Worm (Caenorhabditis elegans): ENCODE data around the gene cyp-33E2.

The cyp-33E2 gene

ce11 chrIV:8650696-8651095, 38.6 kb downstream of the cyp-33E2 start, which contains the start of gene C49C8.2 (continued):
- TF ChIP-seq pqm-1 (tag; optimal IDR thresholded peaks at IDR 0.05) (no peak), F10B5.3 (tag; optimal IDR thresholded peaks at IDR 0.05) (no peak), dmd-6 (GFP tag; IDR thresholded peaks at IDR 0.05) (peak; percentile 10; the same call in 1 of the 2 replicates), dmd-8 (GFP tag; IDR thresholded peaks at IDR 0.05) (no peak)

DNA sequence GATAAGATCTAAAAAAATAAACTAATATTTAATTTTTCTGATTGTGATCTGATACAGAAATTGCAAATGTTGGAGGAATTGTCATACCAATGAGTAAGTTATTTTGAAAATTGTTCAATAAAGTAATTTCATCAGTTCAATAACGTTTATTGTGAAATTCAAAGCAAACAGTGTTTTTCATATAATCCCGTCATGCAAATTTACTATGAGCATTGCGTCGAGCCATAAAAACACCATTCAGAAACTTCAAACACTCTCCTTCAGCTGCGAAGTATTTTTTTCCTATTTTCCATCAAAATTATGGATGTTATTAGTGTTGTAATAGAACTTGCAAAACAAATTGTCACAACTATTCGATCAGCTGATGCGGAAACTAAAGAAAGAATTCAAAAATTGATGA, 39.7 kb downstream of the cyp-33E2 start, which contains the start of gene C49C8.8:
Gene C49C8.8, plus strand, starts transcription at position 301 of the 400 bp plus-strand sequence.
- TF ChIP-seq hlh-11 (tag; optimal IDR thresholded peaks at IDR 0.05), result no peak
- TF ChIP-seq mxl-3 (GFP tag; optimal IDR thresholded peaks at IDR 0.05), result no peak

DNA sequence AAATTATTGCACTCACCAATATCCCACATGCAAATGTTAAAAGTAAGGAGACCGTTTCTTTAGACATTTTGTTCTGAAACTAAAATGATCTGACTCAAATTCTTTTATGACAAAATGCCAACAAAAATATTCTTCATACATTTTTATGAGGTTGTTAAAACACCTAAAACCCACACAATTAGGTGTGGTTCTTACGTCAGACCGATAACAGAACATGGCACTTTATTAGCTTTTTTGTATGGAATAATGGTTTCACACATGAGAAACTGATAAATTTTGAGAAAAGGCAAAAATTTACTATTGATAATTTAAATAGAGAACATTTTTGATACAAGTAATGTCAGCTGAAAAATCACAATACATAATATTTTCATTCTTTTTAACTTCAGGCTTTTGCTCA, 41.5 kb downstream of the cyp-33E2 start, which contains the start of gene C49C8.5:
Gene C49C8.5, minus strand, starts transcription at position 73 of the 400 bp plus-strand sequence.
- TF ChIP-seq fos-1 (tag; optimal IDR thresholded peaks at IDR 0.05) (no peak), dve-1 (tag; optimal IDR thresholded peaks at IDR 0.05; ENCODE audit: insufficient read depth) (peak; percentile 10), pqm-1 (tag; optimal IDR thresholded peaks at IDR 0.05) (peak; percentile 59), snpc-4 (tag; optimal IDR thresholded peaks at IDR 0.05) (no peak), daf-16 (GFP tag; optimal IDR thresholded peaks at IDR 0.05) (no peak), daf-16 (tag; optimal IDR thresholded peaks at IDR 0.05) (peak; percentile 15), Y48G9A.11 (GFP tag; IDR thresholded peaks at IDR 0.05) (no peak), php-3 (GFP tag; IDR thresholded peaks at IDR 0.05) (peak; percentile 84)

DNA sequence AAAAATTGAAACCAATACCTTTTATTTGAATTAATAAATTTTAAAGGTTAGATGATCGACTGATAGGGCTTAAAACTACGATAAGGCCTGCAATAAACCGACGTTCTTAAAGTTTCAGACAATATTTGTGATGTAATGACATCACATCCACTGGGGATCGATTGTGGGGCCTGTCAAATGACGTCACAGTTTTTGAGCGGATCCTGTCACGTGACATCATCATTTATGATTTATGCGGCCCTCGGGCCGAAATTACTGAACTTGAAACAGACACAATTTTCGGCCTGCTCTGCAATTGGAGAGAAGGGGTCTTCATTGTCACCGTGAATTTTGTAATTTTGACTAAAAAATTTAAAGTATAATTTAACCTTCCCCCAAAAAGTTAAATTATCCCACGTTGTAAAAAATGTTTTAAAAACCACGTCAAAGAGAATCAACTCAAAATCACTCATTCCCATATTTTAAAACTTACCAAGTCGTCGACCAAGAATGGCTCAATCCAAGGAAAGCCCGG, 42.0 kb downstream of the cyp-33E2 start, which contains the start of gene C49C8.1:
Gene C49C8.1, plus strand, starts transcription at position 464 of the 514 bp plus-strand sequence.
- TF ChIP-seq egl-43 (GFP tag; IDR thresholded peaks at IDR 0.05) (no peak), php-3 (GFP tag; IDR thresholded peaks at IDR 0.05) (peak; percentile 72), nhr-10 (tag; optimal IDR thresholded peaks at IDR 0.05) (no peak), aha-1 (tag) (peak; percentile 60), ceh-20 (GFP tag; IDR thresholded peaks at IDR 0.05) (peak; percentile 34; the same call in 1 of the 2 replicates), F10B5.3 (tag; optimal IDR thresholded peaks at IDR 0.05) (no peak)

DNA sequence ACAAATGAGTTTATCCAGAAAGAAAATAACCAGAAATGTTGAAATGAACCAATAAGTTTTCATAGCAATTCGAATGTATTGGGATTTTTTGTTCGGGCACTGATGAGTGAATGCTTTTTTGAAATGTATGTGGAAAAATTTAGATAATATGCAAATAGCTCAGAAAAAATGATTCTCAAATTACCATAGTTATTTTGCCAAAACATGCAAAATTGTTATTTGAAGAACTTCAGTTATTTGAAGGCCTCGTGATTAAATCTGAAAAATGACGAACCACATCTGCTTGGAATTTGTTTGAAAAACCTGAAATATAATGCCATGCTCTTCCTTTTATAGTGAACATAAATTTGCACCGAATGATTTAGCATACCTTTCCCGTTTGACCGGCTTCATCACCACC, 46.0 kb downstream of the cyp-33E2 start, which contains the start of gene C49C8.6:
Gene C49C8.6, minus strand, starts transcription at position 101 of the 400 bp plus-strand sequence.
- no peak for TF ChIP-seq ZK337.2 (GFP tag; IDR thresholded peaks at IDR 0.05)
- TF ChIP-seq hlh-11 (tag; optimal IDR thresholded peaks at IDR 0.05), result no peak
- TF ChIP-seq spr-1 (tag; optimal IDR thresholded peaks at IDR 0.05), result no peak
- no peak for TF ChIP-seq ama-1 (optimal IDR thresholded peaks at IDR 0.05)
- TF ChIP-seq nhr-111 (GFP tag; optimal IDR thresholded peaks at IDR 0.05), result no peak
- no peak for TF ChIP-seq nhr-48 (tag; optimal IDR thresholded peaks at IDR 0.05)
- no peak for TF ChIP-seq sdz-12 (GFP tag; optimal IDR thresholded peaks at IDR 0.05)
- TF ChIP-seq cey-2 (tag; optimal IDR thresholded peaks at IDR 0.05; ENCODE audit: borderline replicate concordance, insufficient read depth), result no peak
- no peak for TF ChIP-seq T20F7.1 (GFP tag; optimal IDR thresholded peaks at IDR 0.05)
- TF ChIP-seq duxl-1 (tag; optimal IDR thresholded peaks at IDR 0.05; ENCODE audit: poor library complexity), result no peak
- TF ChIP-seq skn-1 (tag; optimal IDR thresholded peaks at IDR 0.05), result no peak
- TF ChIP-seq zfp-2 (tag; optimal IDR thresholded peaks at IDR 0.05), result no peak
- no peak for TF ChIP-seq madf-9 (GFP tag; conservative IDR thresholded peaks at IDR 0.05)

Measured in whole organism, L4 larva.